Worm (Caenorhabditis elegans) whole organism, L3 larva: ENCODE measurements around the gene Y45G5AM.7.

ENCODE experiments used
- aly-2 ChIP-seq: fragments of 150-350 bp; optimal IDR thresholded peaks from 2 replicates; lab custom pipeline; 2014; ENCODE audit warnings: missing biosample characterization, missing genetic modification characterization
- ama-1 ChIP-seq: fragments of 150-350 bp; optimal IDR thresholded peaks from 2 replicates; lab custom pipeline; 2018
- ceh-28 ChIP-seq: fragments of 150-350 bp; optimal IDR thresholded peaks from 2 replicates; lab custom pipeline; 2014; ENCODE audit warnings: missing biosample characterization, missing genetic modification reagents, missing genetic modification characterization
- ceh-82 ChIP-seq: fragments of 150-350 bp; optimal IDR thresholded peaks from 2 replicates; lab custom pipeline; 2014; ENCODE audit warnings: missing biosample characterization, missing genetic modification characterization
- daf-12 ChIP-seq: fragments of 150-350 bp; optimal IDR thresholded peaks from 2 replicates; lab custom pipeline; 2014; ENCODE audit warnings: missing biosample characterization, missing genetic modification reagents, missing genetic modification characterization
- egl-5 ChIP-seq: fragments of 150-350 bp; optimal IDR thresholded peaks from 2 replicates; lab custom pipeline; 2017; ENCODE audit warnings: missing biosample characterization, missing genetic modification reagents, missing genetic modification characterization, inconsistent platforms
- elt-2 ChIP-seq: sonication (generic microtip); optimal IDR thresholded peaks from 2 replicates; lab custom pipeline; 2016; ENCODE audit warnings: missing genetic modification reagents, mild to moderate bottlenecking, missing genetic modification characterization, missing compliant biosample characterization
- elt-3 ChIP-seq, 3 experiments: fragments of 150-350 bp in 1 of 3; sonication (generic microtip) in 2 of 3; optimal IDR thresholded peaks; 2 replicates in 2 of 3; 4 replicates in 1 of 3; lab custom pipeline; 2014 to 2017; ENCODE audit warnings: missing biosample characterization in 3 of 3, missing genetic modification characterization in 3 of 3
- eor-1 ChIP-seq, 2 experiments: fragments of 150-350 bp; optimal IDR thresholded peaks; 2 replicates each; lab custom pipeline; 2014 to 2018; ENCODE audit warnings: missing biosample characterization in 2 of 2, missing genetic modification characterization in 2 of 2
- fkh-10 ChIP-seq: sonication (generic microtip); optimal IDR thresholded peaks from 2 replicates; lab custom pipeline; 2017; ENCODE audit warnings: missing biosample characterization, missing genetic modification reagents, missing genetic modification characterization
- fkh-2 ChIP-seq: fragments of 150-350 bp; optimal IDR thresholded peaks from 2 replicates; lab custom pipeline; 2014; ENCODE audit warnings: missing biosample characterization, missing genetic modification reagents, missing genetic modification characterization
- fos-1 ChIP-seq: fragments of 150-350 bp; optimal IDR thresholded peaks from 2 replicates; lab custom pipeline; 2014; ENCODE audit warnings: missing biosample characterization, missing genetic modification characterization
- hmg-11 ChIP-seq: sonication (generic microtip); optimal IDR thresholded peaks from 2 replicates; lab custom pipeline; 2016; ENCODE audit warnings: missing genetic modification characterization, missing compliant biosample characterization
- lin-39 ChIP-seq: fragments of 150-350 bp; optimal IDR thresholded peaks from 2 replicates; lab custom pipeline; 2018; ENCODE audit warnings: missing biosample characterization, missing genetic modification reagents, missing genetic modification characterization
- lsy-12 ChIP-seq: sonication (generic microtip); optimal IDR thresholded peaks from 2 replicates; lab custom pipeline; 2016; ENCODE audit warnings: mild to moderate bottlenecking, missing genetic modification characterization, missing compliant biosample characterization
- mdl-1 ChIP-seq: fragments of 150-350 bp; optimal IDR thresholded peaks from 2 replicates; lab custom pipeline; 2014; ENCODE audit warnings: missing biosample characterization, missing genetic modification characterization
- nfya-1 ChIP-seq: sonication (generic microtip); optimal IDR thresholded peaks from 2 replicates; lab custom pipeline; 2017; ENCODE audit warnings: missing genetic modification characterization, mild to moderate bottlenecking, missing compliant biosample characterization, antibody characterized with exemption, moderate library complexity; ENCODE audit not compliant: insufficient read depth
- nhr-11 ChIP-seq: fragments of 150-350 bp; optimal IDR thresholded peaks from 2 replicates; lab custom pipeline; 2014; ENCODE audit warnings: missing biosample characterization, missing genetic modification characterization
- nhr-12 ChIP-seq: fragments of 150-350 bp; optimal IDR thresholded peaks from 2 replicates; lab custom pipeline; 2014; ENCODE audit warnings: missing biosample characterization, missing genetic modification characterization
- nhr-23 ChIP-seq: fragments of 150-350 bp; optimal IDR thresholded peaks from 2 replicates; lab custom pipeline; 2014; ENCODE audit warnings: missing biosample characterization, missing genetic modification reagents, missing genetic modification characterization
- nhr-25 ChIP-seq: sonication (generic microtip); optimal IDR thresholded peaks from 2 replicates; lab custom pipeline; 2017; ENCODE audit warnings: missing biosample characterization, missing genetic modification characterization
- nhr-43 ChIP-seq: sonication (generic microtip); optimal IDR thresholded peaks from 2 replicates; lab custom pipeline; 2016; ENCODE audit warnings: mild to moderate bottlenecking, missing genetic modification characterization, missing compliant biosample characterization; ENCODE audit not compliant: poor library complexity, severe bottlenecking
- nhr-67 ChIP-seq: fragments of 150-350 bp; optimal IDR thresholded peaks from 2 replicates; lab custom pipeline; 2014; ENCODE audit warnings: missing biosample characterization, missing genetic modification characterization
- nhr-77 ChIP-seq: fragments of 150-350 bp; optimal IDR thresholded peaks from 2 replicates; lab custom pipeline; 2014; ENCODE audit warnings: missing biosample characterization, missing genetic modification characterization
- pha-4 ChIP-seq: fragments of 150-350 bp; optimal IDR thresholded peaks from 2 replicates; lab custom pipeline; 2014; ENCODE audit warnings: missing biosample characterization, missing genetic modification reagents, missing genetic modification characterization
- pqm-1 ChIP-seq: fragments of 150-350 bp; optimal IDR thresholded peaks from 2 replicates; lab custom pipeline; 2017; ENCODE audit warnings: missing biosample characterization, missing genetic modification characterization, inconsistent platforms
- sea-2 ChIP-seq: fragments of 150-350 bp; sonication (generic microtip); optimal IDR thresholded peaks from 4 replicates; lab custom pipeline; 2014; ENCODE audit warnings: missing biosample characterization, missing genetic modification reagents, missing genetic modification characterization
- skn-1 ChIP-seq: fragments of 150-350 bp; optimal IDR thresholded peaks from 2 replicates; lab custom pipeline; 2014; ENCODE audit warnings: missing biosample characterization, missing genetic modification characterization
- snpc-4 ChIP-seq: fragments of 150-350 bp; optimal IDR thresholded peaks from 2 replicates; lab custom pipeline; 2014; ENCODE audit warnings: missing biosample characterization, missing genetic modification characterization
- tbx-2 ChIP-seq: sonication (generic microtip); optimal IDR thresholded peaks from 2 replicates; lab custom pipeline; 2016; ENCODE audit warnings: mild to moderate bottlenecking, missing genetic modification characterization, missing compliant biosample characterization
- unc-39 ChIP-seq: sonication (generic microtip); optimal IDR thresholded peaks from 4 replicates; lab custom pipeline; 2017; ENCODE audit warnings: missing biosample characterization, missing genetic modification characterization
- ztf-11 ChIP-seq: fragments of 150-350 bp; optimal IDR thresholded peaks from 2 replicates; lab custom pipeline; 2014; ENCODE audit warnings: missing biosample characterization, missing genetic modification characterization

Y45G5AM.7 gene

DNA sequence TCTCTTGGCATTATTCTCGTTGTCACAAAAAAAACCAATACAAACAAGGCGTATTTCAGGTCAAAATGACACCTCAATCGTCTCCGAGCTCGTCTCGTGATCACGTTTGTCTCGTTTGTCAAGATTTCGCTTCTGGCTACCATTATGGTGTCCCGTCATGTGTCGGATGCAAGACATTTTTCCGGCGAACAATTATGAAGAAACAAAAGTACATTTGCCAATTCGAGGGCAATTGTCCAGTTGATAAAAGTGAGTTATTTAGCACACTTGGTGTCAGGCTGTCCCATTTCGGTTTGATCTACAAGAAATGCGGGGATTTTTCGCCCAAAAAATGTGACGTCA is 17.1 kb upstream of the Y45G5AM.7 start, which contains the start of gene nhr-114:
Gene nhr-114 (plus strand): TSS at position 59 of the 342 bp plus-strand sequence.
- TF ChIP-seq elt-2 (tag; lab: Kevin White, UChicago) (peak; percentile 45), skn-1 (no peak), lsy-12 (tag; lab: Kevin White, UChicago) (no peak), elt-3 (tag; optimal IDR thresholded peaks at IDR 0.05; lab: Kevin White, UChicago) (no peak)

DNA sequence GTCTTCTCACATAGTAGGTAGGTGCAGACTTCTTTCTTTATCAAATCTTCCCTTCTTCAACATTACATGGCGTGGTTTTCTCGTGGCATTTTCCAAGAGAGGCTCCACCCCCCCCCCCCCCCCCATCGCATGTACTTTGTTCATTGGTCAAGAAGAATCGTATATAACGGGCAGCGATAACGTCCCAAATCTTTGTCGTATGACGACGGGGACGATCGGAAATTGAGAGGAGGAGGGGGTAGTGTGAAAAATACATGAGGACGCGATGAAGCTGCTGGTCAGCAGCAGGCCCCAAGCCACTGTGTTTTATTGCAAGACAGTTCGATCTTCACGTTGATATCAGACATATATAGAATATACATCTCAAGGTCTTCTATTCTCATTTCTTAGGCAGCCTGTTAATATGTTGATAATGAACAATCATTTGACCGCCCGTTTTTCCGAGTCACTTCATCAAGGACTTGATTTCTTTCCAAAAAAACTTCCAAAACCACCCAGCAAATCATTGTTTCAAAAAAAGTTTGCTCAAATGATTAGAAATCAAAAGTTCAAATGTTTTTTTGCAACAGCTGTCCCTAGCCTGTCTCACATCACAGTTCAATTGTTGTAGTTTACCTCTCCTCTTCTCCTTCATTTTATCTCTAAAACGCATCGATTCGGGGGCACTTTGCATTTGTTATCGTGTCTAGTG is 16.6 kb upstream of the Y45G5AM.7 start:
- TF ChIP-seq nhr-25: peak; percentile 7
- TF ChIP-seq nhr-43: peak; percentile 56
- TF ChIP-seq nfya-1 (tag; lab: Kevin White, UChicago): peak; percentile 55
- peak; percentile 40 for TF ChIP-seq ama-1 (lab: Kevin White, UChicago)
- no peak for TF ChIP-seq egl-5
- TF ChIP-seq elt-2 (tag; lab: Kevin White, UChicago): peak; percentile 50

DNA sequence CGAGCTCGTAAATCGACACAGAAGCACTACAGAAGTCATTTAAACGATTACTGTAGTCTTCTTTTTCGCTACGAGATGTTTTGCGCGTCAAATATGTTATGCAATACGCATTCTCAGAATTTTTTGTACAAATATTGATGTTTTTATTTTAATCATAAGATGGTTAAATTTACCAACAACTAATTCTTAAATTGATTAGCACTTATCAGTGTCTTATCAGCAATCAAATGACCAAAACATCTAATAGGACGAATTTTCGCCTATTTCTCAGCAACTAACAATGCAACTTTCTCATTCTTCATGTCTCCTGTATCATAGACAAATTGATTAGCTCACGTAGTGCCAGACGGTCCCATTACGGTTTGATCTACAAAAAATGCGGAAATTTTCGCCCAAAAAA is 15.8 kb upstream of the Y45G5AM.7 start:
- no peak for TF ChIP-seq ceh-82 (tag; lab: Kevin White, UChicago)
- no peak for TF ChIP-seq aly-2 (tag; lab: Kevin White, UChicago)
- no peak for TF ChIP-seq nhr-11 (tag; lab: Kevin White, UChicago)
- TF ChIP-seq pha-4 (tag; lab: Kevin White, UChicago): no peak
- TF ChIP-seq pqm-1: peak; percentile 12
- no peak for TF ChIP-seq ceh-28
- no peak for TF ChIP-seq ztf-11 (tag; lab: Kevin White, UChicago)
- TF ChIP-seq lin-39 (tag; lab: Kevin White, UChicago): no peak
- no peak for TF ChIP-seq mdl-1 (tag; lab: Kevin White, UChicago)
- no peak for TF ChIP-seq sea-2 (GFP tag; lab: Kevin White, UChicago)
- TF ChIP-seq eor-1 (tag; optimal IDR thresholded peaks at IDR 0.05; lab: Kevin White, UChicago): no peak
- TF ChIP-seq snpc-4 (tag; lab: Kevin White, UChicago): no peak
- peak; percentile 10 for TF ChIP-seq elt-2 (tag; lab: Kevin White, UChicago)
- TF ChIP-seq, all 47 proteins: peak for 2

DNA sequence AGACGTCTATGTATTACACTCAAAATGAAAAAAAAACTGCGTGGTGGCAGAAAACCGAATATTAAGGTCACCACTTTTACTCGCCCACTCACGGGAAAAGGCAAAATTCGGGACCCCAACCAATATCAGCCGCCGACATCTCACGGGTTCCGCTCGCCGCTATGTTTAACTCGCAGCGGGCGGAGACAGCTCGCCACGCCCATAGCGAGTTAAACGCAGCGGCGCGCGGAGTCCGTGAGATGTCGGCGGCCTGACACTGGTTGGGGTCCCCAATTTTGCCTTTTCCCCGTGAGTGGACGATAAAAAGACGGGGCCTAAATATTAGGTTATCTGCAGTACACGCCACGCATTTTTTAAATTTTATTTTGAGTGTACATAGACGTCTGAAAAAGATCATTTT is 12.5 kb upstream of the Y45G5AM.7 start:
- no peak for TF ChIP-seq fkh-2 (tag; lab: Kevin White, UChicago)
- TF ChIP-seq hmg-11 (tag; lab: Kevin White, UChicago): no peak
- TF ChIP-seq daf-12 (tag; lab: Kevin White, UChicago): no peak

DNA sequence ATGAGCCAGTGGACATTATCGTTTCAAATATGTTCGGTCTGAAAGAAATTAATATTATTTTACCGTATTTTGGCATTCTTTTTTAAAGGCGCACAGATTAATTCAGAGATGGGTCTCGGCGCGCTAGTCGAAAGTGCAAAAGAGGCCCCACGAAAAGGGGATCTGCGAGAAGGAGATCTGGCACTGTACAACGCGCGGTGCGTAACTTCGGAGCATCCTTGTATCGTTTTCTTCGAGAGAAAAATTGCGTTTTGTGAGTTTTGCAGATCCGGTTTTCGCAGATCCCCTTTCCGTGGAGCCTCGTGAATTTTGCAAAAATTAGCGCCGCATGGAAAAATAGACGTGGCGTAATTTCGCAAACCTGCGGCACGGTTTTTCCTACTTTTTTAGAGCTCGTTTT is 11.7 kb upstream of the Y45G5AM.7 start:
- TF ChIP-seq ama-1 (lab: Kevin White, UChicago) (no peak), nhr-12 (tag; lab: Kevin White, UChicago) (no peak), tbx-2 (tag; lab: Kevin White, UChicago) (no peak), ceh-28 (no peak), fos-1 (tag; lab: Kevin White, UChicago) (no peak), unc-39 (tag; lab: Kevin White, UChicago) (no peak), mdl-1 (tag; lab: Kevin White, UChicago) (no peak)

DNA sequence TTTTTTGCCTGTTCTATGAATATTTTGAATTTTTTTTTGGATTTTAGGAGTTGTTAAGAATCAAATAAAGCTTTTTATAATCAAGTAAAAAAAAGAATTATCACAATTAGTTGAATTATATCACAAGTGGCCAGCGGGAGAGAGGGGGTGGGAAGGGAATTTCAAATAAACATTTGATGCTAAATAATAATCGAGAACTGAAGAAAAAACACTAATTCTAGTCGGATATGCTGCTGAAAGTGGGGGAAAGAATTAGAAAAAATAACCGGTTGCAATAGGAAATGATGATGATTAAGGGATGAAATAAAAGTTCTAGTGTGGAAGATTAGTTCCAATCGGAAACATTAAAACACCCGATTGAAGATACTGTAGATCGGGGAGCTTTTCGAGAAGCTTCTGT is 11.2 kb upstream of the Y45G5AM.7 start:
- TF ChIP-seq eor-1 (tag; optimal IDR thresholded peaks at IDR 0.05; lab: Kevin White, UChicago) (no peak), nhr-23 (tag; lab: Kevin White, UChicago) (no peak), fkh-10 (GFP tag; lab: Kevin White, UChicago) (no peak), mdl-1 (tag; lab: Kevin White, UChicago) (no peak), skn-1 (no peak), nhr-67 (tag; lab: Kevin White, UChicago) (no peak), nhr-77 (tag; lab: Kevin White, UChicago) (no peak), elt-3 (tag; optimal IDR thresholded peaks at IDR 0.05; lab: Kevin White, UChicago) (no peak)
